Worm (Caenorhabditis elegans): ENCODE data around the gene srv-1.

The srv-1 gene

DNA sequence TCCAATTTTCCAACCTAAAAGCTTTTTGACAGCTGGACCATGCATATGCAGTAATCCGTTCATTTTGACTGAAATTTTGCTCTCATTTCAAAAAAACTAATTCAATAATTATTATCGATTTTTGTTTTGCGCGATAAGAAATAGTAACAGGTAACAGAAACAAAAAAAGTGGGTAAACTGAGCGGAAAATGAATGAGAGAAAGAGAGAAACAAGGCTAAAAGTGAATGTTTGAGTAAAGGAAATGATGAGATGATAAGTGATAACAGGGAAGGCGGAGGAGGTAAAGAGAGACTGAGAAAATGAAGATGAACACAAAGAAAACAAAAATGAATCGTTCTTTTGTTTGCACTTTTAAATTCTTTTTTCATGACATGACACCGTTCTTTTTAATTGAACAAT lies 13.7 kb downstream of the srv-1 start, which contains the start of gene sma-3:
TSS of gene sma-3 (minus strand) at position 68 of the 400 bp plus-strand sequence.
- peak; percentile 72 for TF ChIP-seq nhr-80 (tag; optimal IDR thresholded peaks at IDR 0.05)
- TF ChIP-seq F49E8.2 (tag; optimal IDR thresholded peaks at IDR 0.05; ENCODE audit: insufficient read depth): no peak

DNA sequence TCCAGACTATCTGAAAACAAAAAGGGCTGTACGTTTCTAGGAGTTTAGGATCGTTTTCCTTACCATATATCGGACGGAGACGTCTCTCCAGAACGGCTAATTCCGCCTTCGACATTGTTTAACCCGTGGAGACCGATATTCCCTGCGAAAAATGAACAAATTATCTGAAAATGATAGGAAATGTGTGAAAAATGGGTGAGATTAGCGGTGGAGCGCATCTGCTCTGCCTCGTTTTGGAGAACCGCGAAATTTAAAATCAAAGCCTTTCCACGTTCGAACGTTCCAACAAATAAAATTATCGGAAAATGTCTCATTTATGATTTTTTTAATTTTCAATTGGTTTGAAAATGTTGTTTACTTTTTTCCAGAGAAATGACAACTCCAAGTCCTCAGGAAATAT lies 19.1 kb downstream of the srv-1 start, which contains the start of the genes cra-1 and kbp-1:
TSS of gene cra-1 (minus strand) at position 193 of the 400 bp plus-strand sequence.
TSS of gene kbp-1 (plus strand) at position 366 of the 400 bp plus-strand sequence.
- TF ChIP-seq mcd-1 (GFP tag; IDR thresholded peaks at IDR 0.05) (peak; percentile 82), lin-35 (GFP tag; optimal IDR thresholded peaks at IDR 0.05) (no peak), lin-54 (GFP tag; optimal IDR thresholded peaks at IDR 0.05) (peak; percentile 49), gei-17 (GFP tag; optimal IDR thresholded peaks at IDR 0.05) (no peak), dpl-1 (GFP tag; optimal IDR thresholded peaks at IDR 0.05) (peak; percentile 47), F23B12.7 (tag; optimal IDR thresholded peaks at IDR 0.05; ENCODE audit: insufficient read depth) (peak; percentile 37), xnd-1 (tag; optimal IDR thresholded peaks at IDR 0.05) (no peak), ets-4 (GFP tag; optimal IDR thresholded peaks at IDR 0.05) (no peak), lsl-1 (GFP tag; optimal IDR thresholded peaks at IDR 0.05) (peak; percentile 12), efl-1 (GFP tag; optimal IDR thresholded peaks at IDR 0.05) (peak; percentile 74)

DNA sequence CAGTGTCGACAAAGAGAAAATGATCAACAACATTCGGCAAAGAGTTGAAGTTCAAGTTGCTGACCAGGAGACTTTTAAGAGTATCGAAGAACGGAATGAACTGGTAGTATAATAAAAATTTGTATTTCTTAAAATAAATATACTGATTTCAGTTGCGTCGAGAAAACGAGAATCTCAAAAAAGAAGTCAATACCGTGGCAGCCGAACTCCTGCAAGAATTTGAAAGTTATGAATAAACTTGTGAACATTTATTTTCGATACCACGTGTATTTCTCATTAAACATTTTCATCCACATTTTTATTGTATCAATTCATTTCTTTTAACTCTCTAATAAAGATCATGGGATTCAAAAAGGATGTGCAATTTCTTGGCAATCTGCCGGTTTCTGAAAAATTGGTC lies 19.8 kb downstream of the srv-1 start, which contains the start of gene K04C2.8:
TSS of gene K04C2.8 (plus strand) at position 301 of the 400 bp plus-strand sequence.
- no peak for TF ChIP-seq nhr-90 (tag; optimal IDR thresholded peaks at IDR 0.05)
- no peak for TF ChIP-seq nhr-27 (tag; optimal IDR thresholded peaks at IDR 0.05)

- no peak for TF ChIP-seq Y95B8A.8 (GFP tag; IDR thresholded peaks at IDR 0.05)
- no peak for TF ChIP-seq akir-1 (GFP tag; optimal IDR thresholded peaks at IDR 0.05)
- no peak for TF ChIP-seq hlh-26 (GFP tag; conservative IDR thresholded peaks at IDR 0.05)
- TF ChIP-seq dpl-1 (GFP tag; optimal IDR thresholded peaks at IDR 0.05): no peak
- TF ChIP-seq bed-2 (GFP tag; IDR thresholded peaks at IDR 0.05): no peak
- TF ChIP-seq D2030.7 (GFP tag; IDR thresholded peaks at IDR 0.05): no peak
- no peak for TF ChIP-seq snpc-1.1 (tag; optimal IDR thresholded peaks at IDR 0.05; ENCODE audit: insufficient read depth)
Measured at ce11 chrIII:6871067-6871466, 20.9 kb downstream of the srv-1 start.

ce11 chrIII:6871668-6872067 lies 21.5 kb downstream of the srv-1 start:
- no peak for TF ChIP-seq bed-1 (GFP tag; IDR thresholded peaks at IDR 0.05)
- peak in 1 of 3 experiments; percentile 15 for TF ChIP-seq lin-35 (GFP tag; optimal IDR thresholded peaks at IDR 0.05)
- TF ChIP-seq nhr-80 (tag; optimal IDR thresholded peaks at IDR 0.05): no peak
- TF ChIP-seq ama-1 (optimal IDR thresholded peaks at IDR 0.05): peak; percentile 26
- TF ChIP-seq ama-1 (GFP tag; optimal IDR thresholded peaks at IDR 0.05): no peak
- TF ChIP-seq ccch-3 (GFP tag; optimal IDR thresholded peaks at IDR 0.05): no peak

DNA sequence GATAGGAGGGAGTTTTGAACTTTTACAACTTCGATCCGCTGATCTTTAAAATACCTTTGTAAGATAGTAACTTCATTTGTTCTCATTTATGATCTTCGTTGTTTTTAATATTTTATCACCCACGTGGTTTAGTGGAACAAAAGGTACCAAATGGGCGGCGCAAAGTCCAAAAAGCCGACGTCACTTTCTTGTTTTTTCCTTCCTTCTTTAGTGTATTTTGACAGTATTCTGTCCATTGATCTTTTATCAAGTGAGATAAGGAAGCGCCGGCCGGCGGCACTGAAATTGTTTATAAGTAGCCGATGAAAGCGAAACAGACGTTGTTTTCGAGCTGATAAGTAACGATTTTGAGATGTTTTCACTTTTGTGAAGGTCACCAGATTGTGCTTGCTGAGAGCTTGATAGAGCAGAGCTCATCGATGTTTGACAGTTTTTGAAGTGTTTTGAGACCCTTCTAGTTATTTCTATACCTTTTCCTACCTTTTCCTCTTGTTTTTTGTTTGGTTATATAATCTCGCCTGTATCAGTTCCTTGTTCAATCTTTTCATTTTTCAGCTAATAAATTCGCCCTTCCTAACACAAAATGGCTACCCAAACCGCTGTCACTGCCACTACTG lies 22.5 kb downstream of the srv-1 start, which contains the start of gene K04C2.3:
TSS of gene K04C2.3 (plus strand) at position 556 of the 617 bp plus-strand sequence.
- TF ChIP-seq K11D2.4 (GFP tag; IDR thresholded peaks at IDR 0.05) (peak; percentile 30; the same call in 1 of the 2 replicates), ceh-91 (GFP tag; IDR thresholded peaks at IDR 0.05) (no peak)

DNA sequence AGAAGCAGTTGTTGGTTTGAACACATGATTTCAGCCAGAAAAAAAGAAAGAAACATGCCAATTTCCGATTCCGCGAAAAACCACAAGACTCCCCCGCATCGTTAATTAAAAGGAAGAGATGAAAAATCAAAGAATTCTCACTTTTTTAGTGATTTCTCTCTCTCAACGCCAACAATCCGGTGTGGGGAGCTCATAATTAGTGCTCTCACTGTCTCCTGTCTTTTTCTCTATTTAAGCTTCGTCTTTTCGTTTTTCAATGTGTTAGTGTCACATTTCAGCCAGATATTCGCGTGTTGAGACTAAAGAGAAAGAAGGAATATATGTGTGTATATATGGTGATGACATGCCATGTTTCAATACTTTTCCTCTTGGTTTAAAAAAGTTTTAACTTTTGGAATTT lies 23.5 kb downstream of the srv-1 start:
- no peak for TF ChIP-seq madf-3 (GFP tag; IDR thresholded peaks at IDR 0.05)
- peak; percentile 23 for TF ChIP-seq tlf-1 (GFP tag; optimal IDR thresholded peaks at IDR 0.05)
- no peak for TF ChIP-seq sptf-2 (GFP tag; optimal IDR thresholded peaks at IDR 0.05)
- TF ChIP-seq ceh-40 (GFP tag; IDR thresholded peaks at IDR 0.05): no peak
- TF ChIP-seq ztf-18 (tag; optimal IDR thresholded peaks at IDR 0.05): no peak
- peak; percentile 51; the same call in 1 of the 2 replicates for TF ChIP-seq K11D2.4 (GFP tag; IDR thresholded peaks at IDR 0.05)
- no peak for TF ChIP-seq mcd-1 (GFP tag; IDR thresholded peaks at IDR 0.05)
- peak; percentile 46 for TF ChIP-seq ama-1 (optimal IDR thresholded peaks at IDR 0.05)
- TF ChIP-seq ama-1 (GFP tag; optimal IDR thresholded peaks at IDR 0.05): no peak
- no peak for TF ChIP-seq mel-28 (tag; optimal IDR thresholded peaks at IDR 0.05; ENCODE audit: borderline replicate concordance)
- peak in 1 of 3 experiments; percentile 10 for TF ChIP-seq lin-35 (GFP tag; optimal IDR thresholded peaks at IDR 0.05)
- TF ChIP-seq ztf-25 (GFP tag; IDR thresholded peaks at IDR 0.05): no peak
- TF ChIP-seq rpc-1 (optimal IDR thresholded peaks at IDR 0.05): no peak
- no peak for TF ChIP-seq rpc-1 (tag; optimal IDR thresholded peaks at IDR 0.05)

All from whole organism, young adult.